Fruit fly (Drosophila melanogaster): ENCODE data around the gene Polr2H.

dm6 chr3L:21715974-21716373 lies 12.8 kb upstream of the Polr2H start:
- TF ChIP-seq CG8478 (optimal IDR thresholded peaks at IDR 0.05) (no peak), psq (optimal IDR thresholded peaks at IDR 0.05) (no peak), EcR (GFP tag; optimal IDR thresholded peaks at IDR 0.05) (no peak), usp (GFP tag; optimal IDR thresholded peaks at IDR 0.05) (no peak), Dll (optimal IDR thresholded peaks at IDR 0.05) (no peak), pan (optimal IDR thresholded peaks at IDR 0.05) (no peak)

All from whole organism.